Worm (Caenorhabditis elegans): ENCODE results near the gene spig-3.

DNA sequence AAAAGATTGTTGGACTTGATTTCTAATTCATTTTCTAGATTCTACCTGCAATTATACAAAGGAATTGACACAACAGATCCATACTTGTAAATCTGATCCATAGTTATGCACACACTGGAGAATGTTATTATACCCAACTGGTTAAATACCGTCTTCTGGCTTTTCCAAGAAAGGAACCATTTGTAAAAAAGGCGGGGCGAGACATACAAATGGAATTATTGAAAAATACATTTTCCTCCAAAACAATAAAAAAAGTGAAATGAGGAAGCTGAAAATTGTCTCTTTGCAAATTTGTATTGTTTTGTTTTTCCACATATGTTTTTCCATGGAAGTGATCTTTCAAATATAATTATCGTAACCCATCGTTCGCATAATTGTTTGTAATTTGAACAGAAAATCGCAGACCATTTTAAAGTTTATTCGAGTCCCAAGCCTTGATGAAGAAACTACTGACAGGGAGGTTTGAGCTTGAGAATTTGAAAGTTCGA, 17.2 kb downstream of the spig-3 start, which contains the start of the genes srt-74 and F40G12.9:
- TF ChIP-seq T22C8.4 (GFP tag; IDR thresholded peaks at IDR 0.05) (no peak), klf-2 (GFP tag; conservative IDR thresholded peaks at IDR 0.05) (no peak), ztf-23 (GFP tag; IDR thresholded peaks at IDR 0.05) (no peak), flt-1 (GFP tag; IDR thresholded peaks at IDR 0.05) (no peak), med-1 (GFP tag; optimal IDR thresholded peaks at IDR 0.05; ENCODE audit: insufficient read depth) (no peak)
